Worm (Caenorhabditis elegans): ENCODE measurements around the gene eef-1G.

Gene eef-1G

ce11 chrV:11009124-11009524, 43.6 kb downstream of the eef-1G start:
- TF ChIP-seq dao-5 (tag; optimal IDR thresholded peaks at IDR 0.05): no peak
- TF ChIP-seq W03F9.2 (tag; optimal IDR thresholded peaks at IDR 0.05): no peak
- no peak for TF ChIP-seq him-1 (tag; optimal IDR thresholded peaks at IDR 0.05)

- no peak for TF ChIP-seq W03F9.2 (tag; optimal IDR thresholded peaks at IDR 0.05)
- TF ChIP-seq him-1 (tag; optimal IDR thresholded peaks at IDR 0.05): no peak
- TF ChIP-seq dao-5 (tag; optimal IDR thresholded peaks at IDR 0.05): no peak
Observed at ce11 chrV:11010768-11011167, 45.2 kb downstream of the eef-1G start.

- TF ChIP-seq dao-5 (tag; optimal IDR thresholded peaks at IDR 0.05) (no peak), W03F9.2 (tag; optimal IDR thresholded peaks at IDR 0.05) (no peak), him-1 (tag; optimal IDR thresholded peaks at IDR 0.05) (no peak)
Observed at ce11 chrV:11011807-11012206, 46.3 kb downstream of the eef-1G start.

- TF ChIP-seq him-1 (tag; optimal IDR thresholded peaks at IDR 0.05) (no peak), dao-5 (tag; optimal IDR thresholded peaks at IDR 0.05) (no peak), W03F9.2 (tag; optimal IDR thresholded peaks at IDR 0.05) (no peak)
Observed at ce11 chrV:11012419-11012818, 46.9 kb downstream of the eef-1G start, which contains the start of gene C13G3.1. Gene C13G3.1, minus strand, starts transcription at chrV:11012465.

- TF ChIP-seq him-1 (tag; optimal IDR thresholded peaks at IDR 0.05) (no peak), dao-5 (tag; optimal IDR thresholded peaks at IDR 0.05) (no peak), W03F9.2 (tag; optimal IDR thresholded peaks at IDR 0.05) (no peak)
Observed at ce11 chrV:11013179-11013578, 47.7 kb downstream of the eef-1G start.

- TF ChIP-seq him-1 (tag; optimal IDR thresholded peaks at IDR 0.05) (no peak), dao-5 (tag; optimal IDR thresholded peaks at IDR 0.05) (no peak), W03F9.2 (tag; optimal IDR thresholded peaks at IDR 0.05) (no peak)
Observed at ce11 chrV:11014758-11015157, 49.2 kb downstream of the eef-1G start.

ce11 chrV:11016846-11017553, 51.5 kb downstream of the eef-1G start:
- no peak for TF ChIP-seq him-1 (tag; optimal IDR thresholded peaks at IDR 0.05)
- no peak for TF ChIP-seq W03F9.2 (tag; optimal IDR thresholded peaks at IDR 0.05)
- no peak for TF ChIP-seq dao-5 (tag; optimal IDR thresholded peaks at IDR 0.05)

All from whole organism, L4/young adult.